Worm (Caenorhabditis elegans): ENCODE results near the gene F38E9.4.

- TF ChIP-seq ZK185.1 (tag; optimal IDR thresholded peaks at IDR 0.05; ENCODE audit: poor library complexity, severe bottlenecking) (no peak), unc-62 (GFP tag; optimal IDR thresholded peaks at IDR 0.05) (no peak), nhr-179 (tag; optimal IDR thresholded peaks at IDR 0.05) (no peak), F49E8.2 (tag; optimal IDR thresholded peaks at IDR 0.05; ENCODE audit: insufficient read depth) (no peak), Y53G8AR.9 (GFP tag; conservative IDR thresholded peaks at IDR 0.05) (no peak), snpc-4 (GFP tag; optimal IDR thresholded peaks at IDR 0.05) (no peak), snpc-4 (tag; optimal IDR thresholded peaks at IDR 0.05) (no peak), egl-18 (GFP tag; IDR thresholded peaks at IDR 0.05) (no peak), sdz-38 (tag; optimal IDR thresholded peaks at IDR 0.05) (no peak), ekl-4 (GFP tag; IDR thresholded peaks at IDR 0.05) (no peak), hrde-1 (tag; optimal IDR thresholded peaks at IDR 0.05; ENCODE audit: borderline replicate concordance) (no peak), lin-26 (GFP tag; IDR thresholded peaks at IDR 0.05) (no peak), lag-1 (GFP tag; IDR thresholded peaks at IDR 0.05) (no peak), nfya-1 (tag; optimal IDR thresholded peaks at IDR 0.05; ENCODE audit: borderline replicate concordance, insufficient read depth) (no peak)
Observed at ce11 chrX:16413208-16413995, 38.3 kb upstream of the F38E9.4 start.
